Fruit fly (Drosophila melanogaster): ENCODE results near the gene CG9776.

DNA sequence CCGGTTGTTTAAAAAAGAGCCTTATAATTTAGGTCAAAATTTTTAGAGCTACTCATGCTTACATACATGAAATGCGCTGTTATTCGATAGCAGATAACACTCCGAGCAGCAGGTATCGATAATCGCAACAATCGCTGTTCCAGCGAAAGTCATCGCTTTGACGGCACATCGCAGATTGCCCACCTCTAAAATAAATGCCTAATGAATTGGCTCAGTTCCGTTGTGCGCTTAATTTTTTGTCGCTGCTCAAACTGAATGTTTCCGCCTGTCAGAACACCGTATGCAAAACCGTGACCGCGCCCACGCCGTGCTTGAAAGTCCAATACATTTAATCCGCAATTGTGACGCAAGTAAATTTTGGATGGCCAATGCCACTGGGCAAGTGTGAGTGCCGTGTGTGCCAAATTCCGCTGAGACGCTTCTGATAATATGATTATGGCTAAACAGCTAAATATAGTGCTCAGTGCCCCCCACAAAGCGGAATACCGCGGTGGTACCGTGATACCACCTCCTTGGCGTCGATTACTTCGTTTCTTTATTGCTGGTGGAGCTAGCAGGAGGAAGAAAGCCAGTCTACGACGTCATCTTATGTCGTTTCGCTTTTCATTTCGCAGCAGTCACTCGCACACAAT is 14.2 kb downstream of the CG9776 start, which contains the start of gene CG9795:
- no peak for TF ChIP-seq ttk (optimal IDR thresholded peaks at IDR 0.05)
- TF ChIP-seq Myc (optimal IDR thresholded peaks at IDR 0.05): no peak
- TF ChIP-seq Sin3A (optimal IDR thresholded peaks at IDR 0.05): no peak
- no peak for TF ChIP-seq h (optimal IDR thresholded peaks at IDR 0.05)
